Worm (Caenorhabditis elegans) whole organism, L4/young adult: ENCODE data around the gene elpc-2.

ENCODE experiments used
- W03F9.2 ChIP-seq: fragments of 150-350 bp; optimal IDR thresholded peaks from 2 replicates; lab custom pipeline; 2014; ENCODE audit warnings: missing biosample characterization, missing genetic modification characterization
- dao-5 ChIP-seq: sonication (generic microtip); optimal IDR thresholded peaks from 2 replicates; lab custom pipeline; 2016; ENCODE audit warnings: missing genotype, missing genetic modification characterization, moderate library complexity, missing compliant biosample characterization
- him-1 ChIP-seq: sonication (generic microtip); optimal IDR thresholded peaks from 2 replicates; lab custom pipeline; 2016; ENCODE audit warnings: missing genotype, missing genetic modification reagents, missing genetic modification characterization, missing compliant biosample characterization

The elpc-2 gene

DNA sequence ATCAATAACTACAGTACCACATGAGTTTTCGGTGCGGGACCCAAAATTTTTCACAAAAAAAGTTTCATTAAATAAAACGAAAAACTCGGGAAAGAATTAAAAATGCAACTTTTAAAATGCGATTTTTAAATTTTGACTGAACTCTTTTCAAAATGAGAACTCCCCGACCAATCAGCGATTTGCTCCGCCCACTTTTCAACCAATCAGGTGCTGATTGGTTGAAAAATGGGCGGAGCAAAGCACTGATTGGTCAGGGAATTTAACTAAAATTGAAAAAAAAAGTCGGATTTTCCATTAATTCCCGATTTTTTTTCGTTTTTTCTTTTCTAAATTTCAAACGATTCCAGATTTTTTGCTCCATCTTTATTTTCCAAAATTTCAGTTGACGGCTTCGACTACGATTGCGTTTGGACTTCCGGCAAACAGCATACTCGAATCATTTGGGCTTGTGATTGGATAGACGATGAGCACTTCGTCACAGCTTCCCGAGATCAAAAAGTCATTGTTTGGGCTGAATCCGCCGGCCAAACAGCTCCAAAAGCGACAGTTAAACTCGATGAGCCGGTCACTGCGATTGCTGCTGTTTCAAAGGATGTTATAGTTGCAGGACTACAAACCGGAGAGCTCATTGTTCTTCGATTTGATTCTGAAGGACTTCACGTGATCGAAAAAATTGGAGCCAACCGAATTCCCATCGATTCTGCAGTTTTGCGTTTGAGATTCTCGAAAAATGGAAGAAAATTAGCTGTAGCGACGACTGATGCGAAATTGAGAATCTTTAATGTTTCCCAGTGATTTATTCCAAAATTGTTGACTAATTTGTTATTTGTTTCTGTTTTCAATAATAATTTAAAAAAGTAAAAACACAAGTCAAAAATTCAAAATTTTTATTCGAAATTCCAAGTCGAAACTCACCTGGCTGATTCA, 12.2 kb downstream of the elpc-2 start:
- TF ChIP-seq him-1 = no peak
- TF ChIP-seq dao-5 (tag; lab: Kevin White, UChicago) = no peak
- no peak for TF ChIP-seq W03F9.2 (tag; lab: Kevin White, UChicago)

DNA sequence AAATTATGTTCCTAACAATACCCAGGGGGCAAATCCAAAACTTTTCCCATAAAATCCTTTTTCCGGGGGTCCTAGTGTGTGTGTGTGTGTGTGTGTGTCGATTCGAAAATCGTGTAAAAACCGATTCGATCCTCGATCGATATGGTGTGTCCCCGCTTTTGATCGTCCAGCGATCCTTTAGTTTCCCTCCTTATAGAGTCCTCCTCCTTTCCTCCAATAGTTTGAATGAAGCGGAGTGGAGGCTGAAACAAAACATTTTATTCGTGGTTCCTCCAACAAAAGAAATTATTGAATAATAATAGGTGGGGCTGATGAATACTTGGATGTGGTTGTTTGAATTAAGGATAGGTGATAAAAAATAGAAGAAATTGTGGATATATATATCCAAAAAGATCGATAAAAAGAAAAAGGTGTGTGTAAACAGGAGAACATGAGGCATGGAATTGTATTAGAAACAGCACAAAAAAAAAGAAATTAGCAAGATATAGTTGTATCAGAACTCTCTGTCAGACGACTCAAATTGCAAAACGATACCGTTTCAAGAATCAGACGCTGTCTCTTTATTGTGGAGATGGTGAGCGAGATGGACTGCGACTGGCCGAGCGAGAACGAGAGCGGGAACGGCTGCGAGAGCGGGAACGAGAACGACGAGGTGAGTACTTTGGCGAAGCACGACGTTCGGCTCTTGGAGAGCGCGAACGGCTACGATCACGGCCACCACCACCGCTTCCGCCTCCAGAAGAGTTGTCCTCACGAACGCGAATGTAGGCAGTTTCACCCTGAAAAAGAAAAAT, 13.2 kb downstream of the elpc-2 start:
- TF ChIP-seq dao-5 (tag; lab: Kevin White, UChicago) = no peak
- no peak for TF ChIP-seq W03F9.2 (tag; lab: Kevin White, UChicago)
- no peak for TF ChIP-seq him-1

DNA sequence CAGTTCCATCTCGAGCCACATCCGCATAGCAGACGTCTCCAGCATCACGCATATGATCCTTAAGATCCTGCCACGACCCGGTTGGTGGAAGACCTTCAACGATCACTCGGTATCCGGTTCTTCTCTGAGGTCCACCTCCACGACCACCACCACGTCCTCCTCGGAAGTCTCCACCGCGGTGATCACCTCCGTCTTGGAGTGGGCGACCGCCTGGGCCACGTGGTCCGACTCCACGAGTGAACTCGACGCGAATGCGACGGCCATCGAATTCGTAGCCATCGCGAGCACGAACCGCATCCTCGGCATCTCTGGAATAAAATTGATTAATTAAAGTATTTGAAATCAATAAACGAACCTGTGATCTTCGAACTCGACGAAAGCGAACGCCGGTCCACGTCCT, 13.9 kb downstream of the elpc-2 start:
- TF ChIP-seq him-1 (no peak), W03F9.2 (tag; lab: Kevin White, UChicago) (no peak), dao-5 (tag; lab: Kevin White, UChicago) (no peak)

DNA sequence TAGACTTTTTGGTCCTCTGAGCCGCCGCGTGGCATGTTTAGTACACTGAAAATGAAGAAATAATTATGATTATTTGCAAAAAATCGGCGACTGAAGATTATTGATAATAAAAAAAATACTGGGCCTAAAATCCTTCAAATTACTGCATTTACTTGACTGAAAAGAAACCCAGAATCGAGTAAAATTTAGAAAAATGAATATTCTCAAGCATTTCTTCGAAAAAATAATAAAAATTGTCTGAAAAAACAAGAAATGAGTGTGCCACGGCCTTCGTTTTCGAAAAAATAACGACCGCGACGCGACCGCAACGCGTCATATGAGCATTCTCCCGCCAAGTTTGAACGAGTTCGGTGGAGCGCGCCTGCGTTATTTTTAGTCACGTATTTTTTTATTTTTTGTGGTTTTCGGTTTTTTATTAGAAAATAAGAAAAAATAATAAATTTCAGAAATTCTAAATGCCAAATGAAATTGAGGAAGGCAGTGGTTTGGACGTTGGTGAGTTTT, 14.4 kb downstream of the elpc-2 start, which contains the start of the genes rsp-3 and spin-4:
Gene rsp-3 (minus strand): TSS at position 51 of the 504 bp plus-strand sequence.
Gene spin-4 (plus strand): TSS at position 447 of the 504 bp plus-strand sequence.
- TF ChIP-seq W03F9.2 (tag; lab: Kevin White, UChicago) (peak; percentile 80), dao-5 (tag; lab: Kevin White, UChicago) (no peak), him-1 (no peak)

DNA sequence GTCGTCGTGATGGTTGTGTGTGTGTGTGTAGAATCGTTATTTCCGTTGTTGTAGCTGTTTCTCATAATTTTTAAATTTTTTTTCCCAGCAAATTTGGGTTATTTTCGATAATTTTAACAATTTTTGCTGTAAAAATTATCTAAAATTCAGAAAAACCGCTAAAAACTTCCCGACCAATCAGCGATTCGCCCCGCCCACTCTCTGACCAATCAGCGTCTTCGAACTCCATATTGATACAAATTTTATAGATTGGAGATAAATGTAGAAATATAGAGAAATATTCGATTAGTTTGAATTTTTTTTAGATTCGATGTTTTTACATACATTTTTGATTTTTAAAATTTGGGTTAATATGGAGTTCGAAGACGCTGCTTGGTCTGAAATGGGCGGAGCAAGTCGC, 24.1 kb downstream of the elpc-2 start:
- TF ChIP-seq W03F9.2 (tag; lab: Kevin White, UChicago) = no peak
- TF ChIP-seq dao-5 (tag; lab: Kevin White, UChicago) = no peak
- TF ChIP-seq him-1 = no peak

DNA sequence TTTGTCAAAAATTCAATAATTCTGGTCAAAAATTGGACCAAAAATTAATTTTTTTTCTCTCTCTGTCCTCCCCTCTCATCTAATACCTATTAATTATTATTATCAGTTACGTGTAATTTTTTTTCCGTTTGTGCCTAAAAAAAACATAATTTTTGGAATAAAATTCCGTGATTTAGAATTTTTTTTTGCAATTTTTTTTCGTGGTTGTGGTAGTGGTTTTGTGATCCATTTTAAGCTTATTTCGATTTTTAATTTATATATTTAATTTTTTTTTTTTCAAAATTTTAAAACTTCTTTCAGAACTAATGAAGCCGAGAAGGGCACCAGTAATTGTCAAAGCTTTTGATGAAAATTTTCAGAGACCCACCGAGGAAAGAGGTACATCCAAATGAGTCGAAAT, 25.7 kb downstream of the elpc-2 start, which contains the start of gene sas-1:
Gene sas-1 (plus strand): TSS at position 301 of the 400 bp plus-strand sequence.
- no peak for TF ChIP-seq W03F9.2 (tag; lab: Kevin White, UChicago)
- no peak for TF ChIP-seq dao-5 (tag; lab: Kevin White, UChicago)
- no peak for TF ChIP-seq him-1

DNA sequence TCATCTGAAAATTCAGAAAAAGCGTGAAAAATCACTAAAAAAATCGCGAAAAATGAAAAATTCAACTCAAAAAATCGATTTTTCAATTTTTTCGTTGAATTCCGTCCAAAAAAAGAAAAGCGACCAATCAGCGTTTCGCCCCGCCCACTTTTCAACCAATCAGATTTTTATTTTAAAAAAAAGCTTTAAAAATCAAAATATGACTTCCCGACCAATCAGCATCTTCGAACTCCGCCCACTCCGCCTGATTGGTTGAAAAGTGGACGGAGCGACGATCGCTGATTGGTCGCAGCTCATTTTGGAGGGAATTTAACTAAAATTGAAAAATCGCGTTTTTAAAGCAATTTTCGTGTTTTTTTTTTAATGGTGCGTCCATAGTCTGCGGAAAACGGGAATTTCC, 28.9 kb downstream of the elpc-2 start:
- no peak for TF ChIP-seq dao-5 (tag; lab: Kevin White, UChicago)
- TF ChIP-seq W03F9.2 (tag; lab: Kevin White, UChicago) = no peak
- TF ChIP-seq him-1 = no peak

DNA sequence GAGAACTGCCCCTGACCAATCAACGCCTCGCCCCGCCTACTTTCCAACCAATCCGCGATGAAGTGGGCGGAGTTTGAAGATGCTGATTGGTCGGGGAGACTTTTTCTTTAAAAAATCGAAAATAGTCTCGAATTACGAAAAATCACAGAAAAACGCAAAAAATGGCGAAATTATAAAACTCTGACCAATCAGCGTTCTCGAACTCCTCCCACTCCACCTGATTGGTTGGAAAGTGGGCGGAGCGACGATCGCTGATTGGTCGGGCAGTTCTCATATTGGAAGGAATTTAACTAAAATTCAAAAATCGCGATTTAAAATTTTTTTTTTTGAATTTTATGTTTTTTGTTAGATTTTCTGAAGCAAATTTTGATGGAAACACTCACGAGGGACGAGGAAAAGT, 29.8 kb downstream of the elpc-2 start:
- TF ChIP-seq W03F9.2 (tag; lab: Kevin White, UChicago) (no peak), dao-5 (tag; lab: Kevin White, UChicago) (no peak), him-1 (no peak)

DNA sequence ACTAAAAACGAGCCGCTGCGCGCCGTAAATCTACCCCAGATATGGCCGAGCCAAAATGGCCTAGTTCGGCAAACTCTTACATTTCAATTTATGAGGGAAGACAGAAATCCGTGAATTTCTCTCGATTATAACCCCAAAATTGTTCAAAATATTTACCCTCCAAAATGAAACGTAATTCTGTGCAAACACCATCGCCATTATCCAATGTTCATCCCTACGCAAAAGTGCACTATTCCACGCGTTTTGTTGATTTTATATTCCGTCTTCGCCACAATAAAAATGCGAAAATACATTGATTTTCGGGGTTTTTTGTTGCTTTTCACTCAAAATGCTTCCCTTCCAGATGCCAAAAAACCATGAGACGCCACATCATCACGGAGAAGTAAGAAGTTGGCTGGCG, 37.7 kb downstream of the elpc-2 start, which contains the start of gene hut-1:
Gene hut-1 (plus strand): TSS at position 344 of the 400 bp plus-strand sequence.
- TF ChIP-seq dao-5 (tag; lab: Kevin White, UChicago) (no peak), him-1 (no peak), W03F9.2 (tag; lab: Kevin White, UChicago) (no peak)

DNA sequence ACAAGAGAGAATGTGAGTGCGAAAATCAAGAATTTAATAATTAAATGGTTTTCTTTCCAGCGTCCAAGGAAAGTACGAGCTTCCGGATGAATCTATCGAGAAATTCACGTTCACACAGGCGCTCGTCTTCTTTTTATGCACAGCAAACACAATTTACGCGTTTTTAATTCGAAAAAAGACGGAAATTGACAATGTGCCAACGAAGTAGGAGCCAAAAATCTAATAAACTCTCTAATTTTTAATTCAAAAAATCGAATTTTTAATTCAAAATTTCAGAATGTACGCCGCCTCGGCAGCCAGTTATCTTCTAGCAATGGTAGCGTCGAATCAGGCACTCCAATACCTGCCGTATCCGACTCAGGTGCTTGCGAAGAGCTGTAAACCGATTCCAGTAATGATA, 38.2 kb downstream of the elpc-2 start:
- TF ChIP-seq W03F9.2 (tag; lab: Kevin White, UChicago) = no peak
- no peak for TF ChIP-seq him-1
- TF ChIP-seq dao-5 (tag; lab: Kevin White, UChicago) = no peak

DNA sequence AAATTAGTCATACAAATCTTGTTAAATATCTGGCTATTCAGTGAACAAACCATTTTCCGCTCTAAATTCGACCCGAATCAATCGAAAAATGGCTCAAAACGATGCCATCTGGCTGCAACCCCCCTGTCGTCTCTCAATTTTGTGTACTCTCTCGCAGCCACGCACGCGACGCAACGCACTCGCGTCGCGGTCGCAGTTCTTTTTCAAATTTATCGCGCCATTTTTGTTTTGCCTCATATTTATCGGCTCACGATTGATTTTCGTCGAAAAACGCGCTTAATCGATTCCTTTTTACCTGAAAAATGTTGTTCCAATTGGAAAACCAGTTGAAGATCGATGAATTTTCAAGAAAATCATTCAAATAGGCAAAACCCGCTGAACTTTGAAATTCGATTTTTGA, 40.4 kb downstream of the elpc-2 start:
- TF ChIP-seq dao-5 (tag; lab: Kevin White, UChicago) (no peak), W03F9.2 (tag; lab: Kevin White, UChicago) (no peak), him-1 (no peak)

DNA sequence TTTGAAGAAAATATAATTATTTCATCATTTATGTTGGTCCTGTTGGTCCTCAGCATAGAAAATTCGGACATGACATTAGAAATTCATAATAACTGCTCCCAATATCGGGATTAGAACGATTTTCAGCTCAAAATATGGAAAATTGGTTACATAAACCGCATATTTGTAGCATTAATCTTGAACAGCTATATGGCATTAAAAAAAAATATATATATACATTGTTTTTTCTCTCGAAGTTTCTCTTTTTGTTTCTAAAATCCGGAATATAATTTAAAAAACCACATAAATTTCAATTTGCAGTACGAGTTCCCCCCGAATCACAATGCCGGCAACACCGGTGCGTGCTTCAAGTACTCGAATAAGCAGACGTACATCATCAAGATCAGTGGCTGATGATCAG, 40.8 kb downstream of the elpc-2 start, which contains the start of gene ssl-1:
Gene ssl-1 (plus strand): TSS at position 301 of the 400 bp plus-strand sequence.
- TF ChIP-seq W03F9.2 (tag; lab: Kevin White, UChicago) = no peak
- TF ChIP-seq dao-5 (tag; lab: Kevin White, UChicago) = no peak
- TF ChIP-seq him-1 = no peak

DNA sequence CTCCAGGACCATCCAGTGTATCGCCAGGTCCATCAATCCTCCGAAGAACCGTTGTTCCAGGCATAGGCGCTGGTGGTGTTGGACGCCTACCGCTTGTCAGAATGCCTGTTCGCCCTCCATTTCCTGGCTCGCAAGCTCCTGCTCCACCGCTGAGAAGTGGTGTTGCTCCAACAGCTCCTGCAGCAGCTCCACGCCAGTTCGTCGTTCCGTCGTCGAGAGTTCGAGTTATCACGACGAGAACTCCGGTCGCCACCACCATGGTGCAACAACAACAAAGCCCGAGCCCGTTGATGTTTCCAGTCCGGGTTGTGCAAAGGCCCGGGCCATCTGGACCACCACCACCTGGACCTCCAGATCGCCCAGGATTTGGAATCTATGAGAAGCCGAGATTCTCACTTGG, 54.7 kb downstream of the elpc-2 start:
- TF ChIP-seq him-1 = no peak
- TF ChIP-seq dao-5 (tag; lab: Kevin White, UChicago) = no peak
- TF ChIP-seq W03F9.2 (tag; lab: Kevin White, UChicago) = no peak
